Fruit fly (Drosophila melanogaster) whole organism, pupa: ENCODE results near the gene CG31111.

ENCODE experiments used
- CG15710 ChIP-seq: fragments of 200-800 bp; sonication (Bioruptor generic); optimal IDR thresholded peaks from 2 replicates; lab custom pipeline; 2018; ENCODE audit warnings: missing biosample characterization, mild to moderate bottlenecking, missing genetic modification characterization, moderate library complexity
- CG17806 ChIP-seq: fragments of 200-800 bp; sonication (Bioruptor generic); optimal IDR thresholded peaks from 2 replicates; lab custom pipeline; 2018; ENCODE audit warnings: missing biosample characterization, mild to moderate bottlenecking, missing genetic modification characterization, moderate library complexity
- CG32121 ChIP-seq: fragments of 200-800 bp; sonication (Bioruptor generic); IDR thresholded peaks from 2 replicates; pipeline ENCODE4 v1.3.6; 2022; ENCODE audit warnings: missing biosample characterization, missing genetic modification characterization
- CG8159 ChIP-seq: fragments of 200-800 bp; sonication (Bioruptor generic); optimal IDR thresholded peaks from 3 replicates; lab custom pipeline; 2018; ENCODE audit warnings: missing biosample characterization, mild to moderate bottlenecking, missing genetic modification characterization, moderate library complexity
- CG8301 ChIP-seq: fragments of 200-800 bp; sonication (Bioruptor generic); optimal IDR thresholded peaks from 2 replicates; lab custom pipeline; 2018; ENCODE audit warnings: missing biosample characterization, mild to moderate bottlenecking, missing genetic modification characterization
- CG9948 ChIP-seq: fragments of 200-800 bp; sonication (Bioruptor generic); optimal IDR thresholded peaks from 2 replicates; lab custom pipeline; 2018; ENCODE audit warnings: missing biosample characterization, mild to moderate bottlenecking, missing genetic modification characterization, moderate library complexity
- Ets98B ChIP-seq: fragments of 200-800 bp; sonication (Bioruptor generic); IDR thresholded peaks from 2 replicates; pipeline ENCODE4 v1.3.6; 2022; ENCODE audit warnings: missing biosample characterization, missing genetic modification characterization
- Pif1A ChIP-seq: fragments of 200-800 bp; sonication (Bioruptor generic); optimal IDR thresholded peaks from 3 replicates; lab custom pipeline; 2016; ENCODE audit warnings: missing biosample characterization, missing genetic modification characterization
- Snoo ChIP-seq: fragments of 200-800 bp; sonication (Bioruptor generic); optimal IDR thresholded peaks from 3 replicates; lab custom pipeline; 2017; ENCODE audit warnings: missing biosample characterization, mild to moderate bottlenecking, missing genetic modification characterization, inconsistent platforms
- rn ChIP-seq: fragments of 200-800 bp; sonication (Bioruptor generic); IDR thresholded peaks from 2 replicates; pipeline ENCODE4 v1.3.6; 2022; ENCODE audit warnings: missing biosample characterization, missing genetic modification characterization

DNA sequence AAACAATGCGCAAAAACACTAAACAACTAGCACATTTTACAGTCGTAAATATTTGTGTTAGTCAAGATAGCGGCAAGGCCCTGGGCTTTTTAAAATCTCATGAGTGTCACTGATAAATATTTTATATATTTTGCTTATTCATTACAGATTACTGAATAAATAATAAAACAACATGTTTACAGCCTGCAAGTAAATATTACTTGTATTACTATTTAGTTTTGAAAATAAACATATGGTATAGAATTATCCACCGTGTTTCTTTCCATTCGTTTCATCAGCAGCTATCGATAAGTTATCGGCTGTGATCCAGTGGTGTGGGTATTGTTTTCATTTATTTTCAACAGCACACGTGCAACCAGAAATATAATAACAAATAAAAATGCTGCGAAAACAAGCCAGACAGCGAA lies 18.6 kb upstream of the CG31111 start, which contains the start of the genes shams and CG11920:
- no peak for TF ChIP-seq Snoo (tag; lab: Kevin White, UChicago)
- TF ChIP-seq CG8159 = peak; percentile 58
- TF ChIP-seq Ets98B (GFP tag; lab: Robert Waterston, UW) = no peak
- TF ChIP-seq rn (GFP tag; lab: Robert Waterston, UW) = no peak
- no peak for TF ChIP-seq CG8301 (tag; lab: Kevin White, UChicago)
- TF ChIP-seq Pif1A (GFP tag; lab: Kevin White, UChicago) = no peak
- no peak for TF ChIP-seq CG9948 (tag; lab: Kevin White, UChicago)
- TF ChIP-seq CG32121 (GFP tag; lab: Robert Waterston, UW) = no peak
- TF ChIP-seq CG15710 = no peak
- TF ChIP-seq CG17806 = no peak
